Worm (Caenorhabditis elegans) whole organism, L2 larva: ENCODE results near the gene lact-9.

Experiments
- ceh-16 ChIP-seq: fragments of 150-350 bp; optimal IDR thresholded peaks from 2 replicates; lab custom pipeline; 2014; ENCODE audit warnings: missing biosample characterization, missing genetic modification characterization
- nhr-25 ChIP-seq: fragments of 150-350 bp; sonication (generic microtip); optimal IDR thresholded peaks from 3 replicates; lab custom pipeline; 2014; ENCODE audit warnings: missing biosample characterization, missing genetic modification characterization

ce11 chrIV:13788652-13789051 lies 3.2 kb upstream of the lact-9 start, which contains the start of the genes sas-6 and Y45F10D.7:
- TF ChIP-seq ceh-16 (no peak), nhr-25 (tag; lab: Kevin White, UChicago) (peak; percentile 33)
